Worm (Caenorhabditis elegans) whole organism, L2 larva: ENCODE data around the gene C46G7.5.
"Not testable (repeated sequence)": the region's sequence is repeated elsewhere in the genome, so short reads cannot be mapped to it uniquely, and the experiment has no call there.

Source experiments
- C34F6.9 ChIP-seq: fragments of 150-350 bp; optimal IDR thresholded peaks from 2 replicates; lab custom pipeline; 2014; ENCODE audit warnings: missing biosample characterization, missing genetic modification characterization
- R02D3.7 ChIP-seq: fragments of 150-350 bp; optimal IDR thresholded peaks from 2 replicates; lab custom pipeline; 2014; ENCODE audit warnings: missing biosample characterization, missing genetic modification characterization
- ceh-82 ChIP-seq: fragments of 150-350 bp; optimal IDR thresholded peaks from 2 replicates; lab custom pipeline; 2014; ENCODE audit warnings: missing biosample characterization, missing genetic modification characterization
- egl-27 ChIP-seq: sonication (generic microtip); optimal IDR thresholded peaks from 3 replicates; lab custom pipeline; 2017; ENCODE audit warnings: missing biosample characterization, missing genetic modification reagents, missing genetic modification characterization
- nhr-237 ChIP-seq: fragments of 150-350 bp; optimal IDR thresholded peaks from 2 replicates; lab custom pipeline; 2014; ENCODE audit warnings: missing biosample characterization, missing genetic modification characterization
- nhr-6 ChIP-seq: fragments of 150-350 bp; optimal IDR thresholded peaks from 2 replicates; lab custom pipeline; 2014; ENCODE audit warnings: missing biosample characterization, missing genetic modification characterization

- TF ChIP-seq ceh-82; egl-27 (tag; lab: Kevin White, UChicago); nhr-6; R02D3.7 (tag; lab: Kevin White, UChicago); nhr-237; C34F6.9 (tag; lab: Kevin White, UChicago): not testable (repeated sequence)
Measured at ce11 chrIV:6033539-6033938, 22.1 kb upstream of the C46G7.5 start, which contains the start of gene pqn-22.
